Worm (Caenorhabditis elegans): ENCODE measurements around the gene snt-3.

ce11 chrV:1388247-1388646 is 17.4 kb upstream of the snt-3 start:
- TF ChIP-seq unc-62 (GFP tag; optimal IDR thresholded peaks at IDR 0.05) (no peak), lin-15B (tag; optimal IDR thresholded peaks at IDR 0.05) (no peak), nhr-237 (tag; optimal IDR thresholded peaks at IDR 0.05) (no peak), nhr-28 (tag; optimal IDR thresholded peaks at IDR 0.05) (no peak), pha-4 (tag; optimal IDR thresholded peaks at IDR 0.05) (no peak), ztf-11 (tag; optimal IDR thresholded peaks at IDR 0.05) (no peak), nhr-11 (tag; optimal IDR thresholded peaks at IDR 0.05) (no peak), mdl-1 (tag; optimal IDR thresholded peaks at IDR 0.05) (no peak), ama-1 (optimal IDR thresholded peaks at IDR 0.05) (no peak), egl-27 (tag; optimal IDR thresholded peaks at IDR 0.05) (no peak), zag-1 (tag; optimal IDR thresholded peaks at IDR 0.05) (no peak), jun-1 (tag; optimal IDR thresholded peaks at IDR 0.05) (no peak)
